Worm (Caenorhabditis elegans): ENCODE measurements around the gene Y105C5B.5.

Y105C5B.5 gene

DNA sequence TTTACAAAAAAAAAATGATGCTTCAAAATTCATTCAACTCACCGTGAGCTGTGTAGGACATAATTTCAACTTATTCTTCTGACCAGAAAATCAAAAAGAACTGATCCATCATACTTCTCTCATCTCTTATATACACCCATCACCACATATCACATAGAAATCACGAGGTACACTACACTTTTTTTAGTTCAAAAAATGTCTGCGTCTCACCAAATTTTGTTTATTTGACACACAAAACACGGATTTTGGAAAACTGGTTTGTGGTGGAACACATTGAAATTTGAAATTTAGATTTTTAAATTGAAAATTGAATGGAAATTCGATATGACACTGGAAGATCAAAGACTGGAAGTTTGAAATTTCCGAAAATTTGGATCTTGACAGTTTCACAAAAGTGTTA lies at the start of gene Y105C5B.5:
Y105C5B.5 (minus strand) TSS at position 103 of the 400 bp plus-strand sequence.
- no peak for TF ChIP-seq ztf-29 (GFP tag; IDR thresholded peaks at IDR 0.05)
- no peak for TF ChIP-seq flt-1 (GFP tag; IDR thresholded peaks at IDR 0.05)
- TF ChIP-seq ref-1 (GFP tag; conservative IDR thresholded peaks at IDR 0.05), result no peak
- TF ChIP-seq cog-1 (tag; optimal IDR thresholded peaks at IDR 0.05), result no peak
- TF ChIP-seq med-1 (GFP tag; optimal IDR thresholded peaks at IDR 0.05; ENCODE audit: insufficient read depth), result no peak
- TF ChIP-seq klf-2 (GFP tag; conservative IDR thresholded peaks at IDR 0.05), result no peak
- no peak for TF ChIP-seq tab-1 (GFP tag; IDR thresholded peaks at IDR 0.05)
- TF ChIP-seq ztf-23 (GFP tag; IDR thresholded peaks at IDR 0.05), result no peak

DNA sequence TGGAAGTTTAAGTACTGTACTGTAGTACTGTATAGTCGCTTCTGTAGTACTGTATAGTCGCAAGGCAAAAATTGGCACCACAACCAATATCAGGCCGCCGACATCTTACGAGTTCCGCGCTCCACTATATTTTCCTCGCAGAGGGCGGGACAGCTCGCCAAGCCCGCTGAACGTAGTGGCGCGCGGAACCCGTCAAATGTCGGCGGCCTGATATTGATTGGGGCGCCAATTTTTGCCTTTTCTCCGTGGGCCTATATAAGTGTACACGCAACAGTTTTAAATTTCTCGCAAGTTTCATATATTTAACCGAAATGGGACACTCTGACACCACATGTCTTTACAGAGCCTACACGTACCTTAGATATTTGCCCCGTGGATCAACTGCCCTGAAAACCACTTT lies 49.0 kb upstream of the Y105C5B.5 start:
- no peak for TF ChIP-seq klf-2 (GFP tag; conservative IDR thresholded peaks at IDR 0.05)
- no peak for TF ChIP-seq ztf-23 (GFP tag; IDR thresholded peaks at IDR 0.05)
- TF ChIP-seq tab-1 (GFP tag; IDR thresholded peaks at IDR 0.05), result no peak
- TF ChIP-seq ztf-29 (GFP tag; IDR thresholded peaks at IDR 0.05), result no peak
- no peak for TF ChIP-seq ref-1 (GFP tag; conservative IDR thresholded peaks at IDR 0.05)
- TF ChIP-seq cog-1 (tag; optimal IDR thresholded peaks at IDR 0.05), result no peak
- no peak for TF ChIP-seq flt-1 (GFP tag; IDR thresholded peaks at IDR 0.05)
- TF ChIP-seq med-1 (GFP tag; optimal IDR thresholded peaks at IDR 0.05; ENCODE audit: insufficient read depth), result no peak
- TF ChIP-seq T22C8.4 (GFP tag; IDR thresholded peaks at IDR 0.05), result no peak

DNA sequence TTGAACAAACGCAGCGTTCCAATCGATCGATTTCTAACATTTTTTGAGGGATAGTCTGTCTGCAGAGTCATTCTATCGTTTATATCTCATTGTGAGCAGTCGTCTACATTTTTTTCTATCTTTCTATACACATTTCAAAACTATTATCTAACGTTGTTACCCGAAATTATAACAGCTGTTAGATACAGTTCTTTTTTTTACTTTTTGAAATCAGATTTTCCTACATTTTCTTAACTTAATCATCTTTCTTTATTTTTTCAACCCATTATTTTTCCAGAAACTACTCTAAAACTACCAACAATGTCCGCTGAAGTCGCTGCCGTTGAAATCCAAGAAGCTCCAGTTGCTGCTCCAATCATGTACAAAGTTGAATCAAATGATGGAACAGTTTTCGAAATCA lies 45.5 kb upstream of the Y105C5B.5 start, which contains the start of gene skr-10:
skr-10 (plus strand) TSS at position 301 of the 400 bp plus-strand sequence.
- TF ChIP-seq ztf-23 (GFP tag; IDR thresholded peaks at IDR 0.05) (no peak), flt-1 (GFP tag; IDR thresholded peaks at IDR 0.05) (no peak), T22C8.4 (GFP tag; IDR thresholded peaks at IDR 0.05) (no peak), klf-2 (GFP tag; conservative IDR thresholded peaks at IDR 0.05) (no peak), cog-1 (tag; optimal IDR thresholded peaks at IDR 0.05) (no peak), ztf-29 (GFP tag; IDR thresholded peaks at IDR 0.05) (no peak), med-1 (GFP tag; optimal IDR thresholded peaks at IDR 0.05; ENCODE audit: insufficient read depth) (no peak), tab-1 (GFP tag; IDR thresholded peaks at IDR 0.05) (no peak), ref-1 (GFP tag; conservative IDR thresholded peaks at IDR 0.05) (no peak)

DNA sequence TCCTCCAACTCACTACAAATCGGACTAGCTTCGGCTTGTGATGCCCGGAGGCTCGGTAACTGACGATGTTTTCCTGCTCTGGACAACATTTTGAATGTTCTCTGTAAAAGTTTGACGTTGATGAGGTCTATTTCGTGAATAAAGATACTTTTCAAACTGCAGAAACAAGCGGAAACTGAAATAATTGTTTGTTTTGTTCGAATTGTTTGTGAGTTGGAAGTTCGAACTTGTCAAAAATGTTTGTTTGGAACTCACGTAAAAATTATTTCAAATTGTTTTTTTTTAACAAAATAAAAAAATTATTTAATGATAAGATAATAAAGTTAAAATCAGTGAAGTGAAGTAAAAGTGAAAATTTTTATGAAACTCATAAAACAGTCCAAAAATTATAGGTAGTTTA lies 40.4 kb upstream of the Y105C5B.5 start, which contains the start of gene Y105C5B.11:
Y105C5B.11 (minus strand) TSS at position 101 of the 400 bp plus-strand sequence.
- TF ChIP-seq tab-1 (GFP tag; IDR thresholded peaks at IDR 0.05) (no peak), ztf-29 (GFP tag; IDR thresholded peaks at IDR 0.05) (no peak), cog-1 (tag; optimal IDR thresholded peaks at IDR 0.05) (no peak), klf-2 (GFP tag; conservative IDR thresholded peaks at IDR 0.05) (no peak), med-1 (GFP tag; optimal IDR thresholded peaks at IDR 0.05; ENCODE audit: insufficient read depth) (no peak), ztf-23 (GFP tag; IDR thresholded peaks at IDR 0.05) (no peak), flt-1 (GFP tag; IDR thresholded peaks at IDR 0.05) (no peak), ref-1 (GFP tag; conservative IDR thresholded peaks at IDR 0.05) (no peak), T22C8.4 (GFP tag; IDR thresholded peaks at IDR 0.05) (no peak)

DNA sequence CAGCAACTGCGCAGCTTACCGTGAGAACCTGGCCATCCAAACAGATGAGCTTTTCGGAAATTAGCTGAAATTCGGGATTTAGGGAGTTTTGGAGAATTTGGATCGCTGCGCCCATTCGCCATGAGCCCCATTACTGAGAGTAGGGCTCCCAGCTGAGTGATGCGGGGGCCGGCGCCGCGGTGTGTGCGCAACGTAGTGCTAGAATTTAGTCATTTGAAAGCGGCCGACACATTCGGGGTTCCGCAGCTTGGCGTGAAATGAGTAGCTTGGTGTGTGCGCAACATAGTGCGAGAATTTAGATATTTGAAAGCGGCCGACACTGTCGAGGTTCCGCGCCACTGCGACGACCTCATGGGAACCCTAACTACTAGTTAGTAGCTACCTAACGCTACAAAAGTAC lies 39.8 kb upstream of the Y105C5B.5 start:
- TF ChIP-seq ztf-29 (GFP tag; IDR thresholded peaks at IDR 0.05) (no peak), med-1 (GFP tag; optimal IDR thresholded peaks at IDR 0.05; ENCODE audit: insufficient read depth) (no peak), ztf-23 (GFP tag; IDR thresholded peaks at IDR 0.05) (no peak), cog-1 (tag; optimal IDR thresholded peaks at IDR 0.05) (no peak), klf-2 (GFP tag; conservative IDR thresholded peaks at IDR 0.05) (no peak), tab-1 (GFP tag; IDR thresholded peaks at IDR 0.05) (no peak), flt-1 (GFP tag; IDR thresholded peaks at IDR 0.05) (no peak), ref-1 (GFP tag; conservative IDR thresholded peaks at IDR 0.05) (no peak), T22C8.4 (GFP tag; IDR thresholded peaks at IDR 0.05) (no peak)

DNA sequence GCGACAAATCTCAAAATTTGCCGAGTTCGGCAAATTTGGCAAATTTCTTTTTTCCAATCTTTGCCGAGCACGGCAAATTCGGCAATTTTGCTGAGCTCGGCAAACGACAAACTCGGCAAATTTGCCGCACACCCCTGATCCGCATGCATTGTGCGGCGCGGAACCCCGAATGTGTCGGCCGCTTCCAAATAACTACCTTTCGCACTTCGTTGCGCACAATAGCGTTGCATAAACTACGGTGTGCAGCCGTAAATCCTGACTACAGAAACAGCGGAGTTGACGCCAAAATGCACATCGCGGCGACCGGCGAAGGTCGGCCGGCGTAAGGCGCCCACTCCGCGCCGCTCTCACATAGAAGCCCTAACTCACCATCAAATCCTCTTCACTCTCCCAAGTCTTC lies 37.4 kb upstream of the Y105C5B.5 start:
- no peak for TF ChIP-seq flt-1 (GFP tag; IDR thresholded peaks at IDR 0.05)

DNA sequence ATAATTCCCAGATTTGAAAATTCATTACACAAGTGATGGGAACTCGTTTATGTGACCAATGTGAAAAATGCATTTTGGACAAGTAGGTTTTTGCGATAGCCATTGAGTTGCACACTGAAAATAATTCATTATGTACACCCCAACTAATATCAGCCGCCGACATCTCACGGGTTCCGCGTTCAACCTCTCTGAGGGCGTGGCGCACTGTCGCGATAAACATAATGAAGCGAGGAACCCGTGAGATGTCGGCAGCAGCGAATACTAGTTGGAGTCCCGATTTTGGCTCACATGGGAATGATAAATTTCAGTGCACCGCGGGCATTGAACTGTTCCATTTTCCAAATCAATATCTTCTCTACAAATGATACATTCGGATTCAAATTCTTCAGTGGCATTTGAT lies 36.1 kb upstream of the Y105C5B.5 start:
- TF ChIP-seq klf-2 (GFP tag; conservative IDR thresholded peaks at IDR 0.05) (no peak), ztf-29 (GFP tag; IDR thresholded peaks at IDR 0.05) (no peak), med-1 (GFP tag; optimal IDR thresholded peaks at IDR 0.05; ENCODE audit: insufficient read depth) (no peak), cog-1 (tag; optimal IDR thresholded peaks at IDR 0.05) (no peak), flt-1 (GFP tag; IDR thresholded peaks at IDR 0.05) (no peak), T22C8.4 (GFP tag; IDR thresholded peaks at IDR 0.05) (no peak), tab-1 (GFP tag; IDR thresholded peaks at IDR 0.05) (no peak), ztf-23 (GFP tag; IDR thresholded peaks at IDR 0.05) (no peak), ref-1 (GFP tag; conservative IDR thresholded peaks at IDR 0.05) (no peak)

DNA sequence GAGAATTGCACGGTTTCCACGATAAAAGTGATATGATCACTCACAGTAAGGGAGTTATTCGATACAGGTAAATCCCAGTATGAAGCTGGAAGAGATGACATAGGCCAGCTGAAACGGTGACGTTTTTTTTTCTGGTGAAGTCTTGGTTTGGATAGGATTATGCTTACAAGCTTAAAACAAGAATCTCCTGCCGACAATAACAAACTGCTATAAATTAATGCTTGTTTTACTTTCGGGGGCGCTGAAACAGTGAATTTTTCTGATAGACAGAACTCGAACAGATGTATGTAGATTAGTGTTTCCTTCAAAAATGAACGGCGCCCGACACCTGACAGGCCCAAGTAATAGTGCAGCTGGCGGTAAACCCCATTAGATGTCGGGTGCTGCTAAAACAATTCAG lies 32.8 kb upstream of the Y105C5B.5 start, which contains the start of gene srv-16:
srv-16 (minus strand) TSS at position 101 of the 400 bp plus-strand sequence.
- no peak for TF ChIP-seq flt-1 (GFP tag; IDR thresholded peaks at IDR 0.05)
- TF ChIP-seq klf-2 (GFP tag; conservative IDR thresholded peaks at IDR 0.05), result no peak
- no peak for TF ChIP-seq med-1 (GFP tag; optimal IDR thresholded peaks at IDR 0.05; ENCODE audit: insufficient read depth)
- TF ChIP-seq ztf-23 (GFP tag; IDR thresholded peaks at IDR 0.05), result no peak
- no peak for TF ChIP-seq tab-1 (GFP tag; IDR thresholded peaks at IDR 0.05)
- TF ChIP-seq ztf-29 (GFP tag; IDR thresholded peaks at IDR 0.05), result no peak
- no peak for TF ChIP-seq ref-1 (GFP tag; conservative IDR thresholded peaks at IDR 0.05)
- TF ChIP-seq T22C8.4 (GFP tag; IDR thresholded peaks at IDR 0.05), result no peak
- no peak for TF ChIP-seq cog-1 (tag; optimal IDR thresholded peaks at IDR 0.05)

DNA sequence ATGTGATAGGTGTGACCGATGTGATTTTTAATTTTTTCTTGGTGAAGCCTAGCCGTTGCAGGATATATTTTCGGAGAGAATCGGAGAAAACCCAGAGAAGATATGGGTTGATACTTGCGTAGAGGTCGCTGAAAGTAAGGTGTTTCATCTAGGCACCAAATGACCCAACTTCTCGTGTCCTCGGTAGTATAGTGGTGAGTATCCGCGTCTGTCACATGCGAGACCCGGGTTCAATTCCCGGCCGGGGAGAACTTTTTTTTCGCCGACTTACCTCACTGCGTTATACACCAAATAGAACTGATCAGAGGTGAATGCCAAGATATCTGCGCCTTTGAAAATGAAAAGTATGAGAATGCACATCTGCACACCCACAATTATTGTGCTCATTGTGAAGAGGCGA lies 30.8 kb upstream of the Y105C5B.5 start:
- peak; percentile 28 for TF ChIP-seq cog-1 (tag; optimal IDR thresholded peaks at IDR 0.05)
- no peak for TF ChIP-seq med-1 (GFP tag; optimal IDR thresholded peaks at IDR 0.05; ENCODE audit: insufficient read depth)
- no peak for TF ChIP-seq klf-2 (GFP tag; conservative IDR thresholded peaks at IDR 0.05)
- TF ChIP-seq ztf-29 (GFP tag; IDR thresholded peaks at IDR 0.05), result 0 out of 2 replicates have a peak, but pooled peaks have one; percentile 36
- TF ChIP-seq ztf-23 (GFP tag; IDR thresholded peaks at IDR 0.05), result peak; percentile 76
- no peak for TF ChIP-seq T22C8.4 (GFP tag; IDR thresholded peaks at IDR 0.05)
- no peak for TF ChIP-seq flt-1 (GFP tag; IDR thresholded peaks at IDR 0.05)
- 0 out of 2 replicates have a peak, but pooled peaks have one; percentile 20 for TF ChIP-seq ref-1 (GFP tag; conservative IDR thresholded peaks at IDR 0.05)
- TF ChIP-seq tab-1 (GFP tag; IDR thresholded peaks at IDR 0.05), result peak; percentile 78

DNA sequence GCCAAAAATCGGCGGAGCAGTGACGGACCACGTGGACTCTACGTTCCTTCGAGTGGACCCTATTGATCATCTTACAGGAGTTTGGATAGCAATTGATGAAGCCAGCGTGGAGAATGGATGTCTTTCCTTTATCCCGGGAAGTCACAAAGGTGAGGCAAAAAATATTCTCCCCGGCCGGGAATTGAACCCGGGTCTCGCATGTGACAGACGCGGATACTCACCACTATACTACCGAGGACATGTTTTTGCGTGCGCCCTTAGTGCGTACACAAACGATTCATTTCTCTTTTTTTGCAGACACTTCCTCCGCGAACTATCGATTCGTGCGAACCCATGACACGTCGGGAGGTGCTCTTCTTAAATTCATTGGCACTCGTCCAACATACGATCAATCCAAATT lies 30.2 kb upstream of the Y105C5B.5 start:
- TF ChIP-seq ztf-29 (GFP tag; IDR thresholded peaks at IDR 0.05) (0 out of 2 replicates have a peak, but pooled peaks have one; percentile 43), tab-1 (GFP tag; IDR thresholded peaks at IDR 0.05) (0 out of 2 replicates have a peak, but pooled peaks have one; percentile 25), T22C8.4 (GFP tag; IDR thresholded peaks at IDR 0.05) (no peak), med-1 (GFP tag; optimal IDR thresholded peaks at IDR 0.05; ENCODE audit: insufficient read depth) (no peak), cog-1 (tag; optimal IDR thresholded peaks at IDR 0.05) (no peak), flt-1 (GFP tag; IDR thresholded peaks at IDR 0.05) (peak; percentile 77), ztf-23 (GFP tag; IDR thresholded peaks at IDR 0.05) (peak; percentile 75), ref-1 (GFP tag; conservative IDR thresholded peaks at IDR 0.05) (0 out of 2 replicates have a peak, but pooled peaks have one; percentile 49), klf-2 (GFP tag; conservative IDR thresholded peaks at IDR 0.05) (0 out of 2 replicates have a peak, but pooled peaks have one; percentile 52)
